Worm (Caenorhabditis elegans) whole organism, L4 larva: Measurements from ENCODE around the gene ceh-30.

Source experiments
- aha-1 ChIP-seq: fragments of 150-350 bp; peaks from one replicate; lab custom pipeline; 2014; ENCODE audit warnings: missing biosample characterization, missing genetic modification characterization
- nhr-76 ChIP-seq: fragments of 150-350 bp; optimal IDR thresholded peaks from 2 replicates; lab custom pipeline; 2014; ENCODE audit warnings: missing biosample characterization, missing genetic modification characterization

DNA sequence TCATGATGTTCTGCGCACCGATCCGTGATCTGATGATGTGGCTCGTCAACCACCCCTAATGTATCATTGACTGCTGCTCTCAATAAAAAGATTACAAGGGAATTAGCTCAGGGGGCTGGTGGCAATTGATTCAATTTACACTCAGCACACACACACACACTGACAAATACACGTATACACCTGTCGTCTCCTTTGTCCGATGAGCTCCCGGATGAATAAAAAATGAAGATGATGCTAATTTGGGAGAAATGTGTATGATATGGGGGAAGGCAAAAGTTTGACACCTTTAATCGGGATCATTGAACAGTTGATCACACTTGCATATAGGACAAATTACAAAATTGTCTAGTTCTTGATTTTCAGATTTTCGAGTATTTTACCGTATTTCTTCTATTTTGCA lies 3.7 kb downstream of the ceh-30 start:
- TF ChIP-seq aha-1 (no peak), nhr-76 (tag; lab: Kevin White, UChicago) (no peak)
